Fruit fly (Drosophila melanogaster): ENCODE data around the gene ND-15.
A peak's percentile ranks its signal among the peaks of the same experiment; 100 is the strongest.

ND-15 gene

dm6 chr2L:165253-165890, 50.8 kb downstream of the ND-15 start (continued):
- TF ChIP-seq CG12769 (tag; optimal IDR thresholded peaks at IDR 0.05) (peak; percentile 6), cwo (GFP tag; optimal IDR thresholded peaks at IDR 0.05) (no peak)

- TF ChIP-seq Camta (GFP tag; optimal IDR thresholded peaks at IDR 0.05) (no peak), CG6254 (GFP tag; optimal IDR thresholded peaks at IDR 0.05) (peak; percentile 41), CG3163 (GFP tag; optimal IDR thresholded peaks at IDR 0.05) (peak; percentile 42), CG9797 (GFP tag; optimal IDR thresholded peaks at IDR 0.05) (no peak), CG14667 (GFP tag; IDR thresholded peaks at IDR 0.05) (no peak), CG15269 (tag; optimal IDR thresholded peaks at IDR 0.05) (peak; percentile 67), dpn (GFP tag; optimal IDR thresholded peaks at IDR 0.05) (peak in 1 of 2 experiments; percentile 4), Sry-β (GFP tag; optimal IDR thresholded peaks at IDR 0.05) (peak; percentile 17), jing (GFP tag; optimal IDR thresholded peaks at IDR 0.05) (no peak), Ets65A (GFP tag) (no peak), Ada2b (GFP tag; IDR thresholded peaks at IDR 0.05) (no peak), CoRest (tag; optimal IDR thresholded peaks at IDR 0.05) (peak; percentile 57), CG10462 (GFP tag; optimal IDR thresholded peaks at IDR 0.05) (no peak), tio (GFP tag; optimal IDR thresholded peaks at IDR 0.05) (peak; percentile 8), trem (tag; optimal IDR thresholded peaks at IDR 0.05) (no peak), ara (GFP tag; IDR thresholded peaks at IDR 0.05) (no peak), CG10431 (GFP tag; optimal IDR thresholded peaks at IDR 0.05) (peak; percentile 59), CG9437 (GFP tag; optimal IDR thresholded peaks at IDR 0.05) (peak; percentile 50), p53 (GFP tag; optimal IDR thresholded peaks at IDR 0.05) (no peak), CG12769 (tag; optimal IDR thresholded peaks at IDR 0.05) (peak; percentile 63), chif (GFP tag; optimal IDR thresholded peaks at IDR 0.05) (peak in 1 of 2 experiments; percentile 50), CG17568 (GFP tag; optimal IDR thresholded peaks at IDR 0.05) (peak; percentile 81), E2f2 (GFP tag; IDR thresholded peaks at IDR 0.05) (no peak), CG1832 (GFP tag; optimal IDR thresholded peaks at IDR 0.05) (no peak), her (GFP tag; optimal IDR thresholded peaks at IDR 0.05) (peak; percentile 68), CG17359 (tag; optimal IDR thresholded peaks at IDR 0.05) (peak; percentile 96), bbx (GFP tag; IDR thresholded peaks at IDR 0.05; ENCODE audit: partially characterized antibody) (no peak), HLH54F (GFP tag; optimal IDR thresholded peaks at IDR 0.05) (peak; percentile 49), dan (GFP tag; IDR thresholded peaks at IDR 0.05) (no peak), cg (GFP tag; optimal IDR thresholded peaks at IDR 0.05) (peak; percentile 92), CG17328 (GFP tag; IDR thresholded peaks at IDR 0.05) (no peak), CG42726 (GFP tag; IDR thresholded peaks at IDR 0.05; ENCODE audit: partially characterized antibody) (no peak), zfh2 (GFP tag; optimal IDR thresholded peaks at IDR 0.05) (peak; percentile 45), bcd (GFP tag; optimal IDR thresholded peaks at IDR 0.05) (peak; percentile 64), Usf (GFP tag; optimal IDR thresholded peaks at IDR 0.05) (no peak), CG31365 (tag; optimal IDR thresholded peaks at IDR 0.05) (peak; percentile 82), CG10321 (GFP tag; IDR thresholded peaks at IDR 0.05) (no peak), onecut (GFP tag; IDR thresholded peaks at IDR 0.05) (peak; percentile 88), CG8944 (GFP tag; optimal IDR thresholded peaks at IDR 0.05) (no peak), tgo (GFP tag; IDR thresholded peaks at IDR 0.05) (no peak), Max (GFP tag; optimal IDR thresholded peaks at IDR 0.05) (peak; percentile 62), Bteb2 (GFP tag; optimal IDR thresholded peaks at IDR 0.05) (peak; percentile 34), CG11504 (tag; optimal IDR thresholded peaks at IDR 0.05) (peak; percentile 66), CG15479 (GFP tag; optimal IDR thresholded peaks at IDR 0.05) (peak; percentile 87), CG14050 (GFP tag; IDR thresholded peaks at IDR 0.05) (no peak)
Measured at dm6 chr2L:166115-167069, 51.9 kb downstream of the ND-15 start.
